Fruit fly (Drosophila melanogaster) whole organism, embryonic: ENCODE results near the gene Lgr1.

Experiments used
- Adf1 ChIP-seq: fragments of 200-800 bp; sonication (Bioruptor generic); IDR thresholded peaks from 2 replicates; pipeline ENCODE4 v1.3.6; 2022; ENCODE audit warnings: missing biosample characterization, missing genetic modification characterization
- CG11247 ChIP-seq: fragments of 200-800 bp; sonication (Bioruptor generic); IDR thresholded peaks from 2 replicates; pipeline ENCODE4 v1.3.6; 2022; ENCODE audit warnings: missing biosample characterization, missing genetic modification characterization
- CG1602 ChIP-seq: fragments of 200-800 bp; sonication (Bioruptor generic); optimal IDR thresholded peaks from 3 replicates; lab custom pipeline; 2016; ENCODE audit warnings: missing biosample characterization, missing genetic modification characterization
- CG6813 ChIP-seq: fragments of 200-800 bp; sonication (Bioruptor generic); optimal IDR thresholded peaks from 2 replicates; lab custom pipeline; 2017; ENCODE audit warnings: missing biosample characterization, missing genetic modification characterization, mild to moderate bottlenecking, moderate library complexity, missing genetic modification reagents
- CG9437 ChIP-seq: fragments of 200-800 bp; sonication (Bioruptor generic); optimal IDR thresholded peaks from 2 replicates; lab custom pipeline; 2018; ENCODE audit warnings: missing biosample characterization, mild to moderate bottlenecking, missing genetic modification characterization
- Dfd ChIP-seq, 2 experiments: fragments of >200 bp; optimal IDR thresholded peaks; 2 replicates each; lab custom pipeline; 2017; ENCODE audit warnings: missing biosample characterization in 2 of 2, missing genetic modification characterization in 2 of 2
- Drgx ChIP-seq: fragments of 200-800 bp; sonication (Bioruptor generic); IDR thresholded peaks from 2 replicates; pipeline ENCODE4 v1.3.6; 2022; ENCODE audit warnings: missing biosample characterization, missing genetic modification characterization
- fd102C ChIP-seq: fragments of 200-800 bp; sonication (Bioruptor generic); optimal IDR thresholded peaks from 2 replicates; lab custom pipeline; 2018; ENCODE audit warnings: missing biosample characterization, mild to moderate bottlenecking, missing genetic modification characterization, moderate library complexity
- hth ChIP-seq: fragments of >200 bp; optimal IDR thresholded peaks from 2 replicates; lab custom pipeline; 2017; ENCODE audit warnings: inconsistent platforms
- insv ChIP-seq, 2 experiments: fragments of 200-800 bp; sonication (Bioruptor generic); optimal IDR thresholded peaks; 3 replicates each; lab custom pipeline; 2016 to 2018; ENCODE audit warnings: missing biosample characterization in 2 of 2, missing genetic modification characterization in 2 of 2

- TF ChIP-seq CG1602 (no peak), Drgx (GFP tag; lab: Robert Waterston, UW) (no peak), fd102C (no peak), insv (GFP tag; optimal IDR thresholded peaks at IDR 0.05; lab: Kevin White, UChicago) (no peak), hth (lab: Kevin White, UChicago) (no peak), CG11247 (GFP tag; lab: Robert Waterston, UW) (no peak), Dfd (GFP tag; optimal IDR thresholded peaks at IDR 0.05; lab: Kevin White, UChicago) (no peak), CG6813 (GFP tag; lab: Kevin White, UChicago) (no peak), CG9437 (no peak), Adf1 (GFP tag; lab: Robert Waterston, UW) (no peak; the same call in 1 of the 2 replicates)
Observed at dm6 chr3R:17759773-17760476, 34.3 kb downstream of the Lgr1 start.
